Fruit fly (Drosophila melanogaster) Kc167 (cell line): ENCODE results near the gene Tgt.

Experiments
- Myc ChIP-seq: fragments of >200 bp; optimal IDR thresholded peaks from 2 replicates; lab custom pipeline; 2017; ENCODE audit warnings: missing external identifiers
- Sin3A ChIP-seq: fragments of >200 bp; optimal IDR thresholded peaks from 2 replicates; lab custom pipeline; 2018; ENCODE audit warnings: missing external identifiers
- psq ChIP-seq: fragments of >200 bp; optimal IDR thresholded peaks from 2 replicates; lab custom pipeline; 2017; ENCODE audit warnings: missing external identifiers

dm6 chr2L:1158519-1159319 lies 25.1 kb upstream of the Tgt start, which contains the start of gene Tango14:
- TF ChIP-seq Myc (lab: Kevin White, UChicago) (no peak), Sin3A (no peak), psq (lab: Kevin White, UChicago) (no peak)
